Worm (Caenorhabditis elegans) whole organism, L2 larva: ENCODE data around the gene F47D12.7.
A peak's percentile ranks its signal among the peaks of the same experiment; 100 is the strongest.

Source experiments
- C34F6.9 ChIP-seq: fragments of 150-350 bp; optimal IDR thresholded peaks from 2 replicates; lab custom pipeline; 2014; ENCODE audit warnings: missing biosample characterization, missing genetic modification characterization
- F13H6.1 ChIP-seq: sonication (generic microtip); optimal IDR thresholded peaks from 2 replicates; lab custom pipeline; 2016; ENCODE audit warnings: missing genetic modification characterization, missing compliant biosample characterization
- Y55F3AM.14 ChIP-seq: fragments of 200-800 bp; sonication (Bioruptor generic); optimal IDR thresholded peaks from 2 replicates; lab custom pipeline; 2018; ENCODE audit warnings: mild to moderate bottlenecking, missing genetic modification characterization, missing compliant biosample characterization
- ZK546.5 ChIP-seq: sonication (generic microtip); optimal IDR thresholded peaks from 2 replicates; lab custom pipeline; 2017; ENCODE audit warnings: missing biosample characterization, missing genetic modification characterization
- ama-1 ChIP-seq: fragments of 150-350 bp; optimal IDR thresholded peaks from 2 replicates; lab custom pipeline; 2018; ENCODE audit warnings: inconsistent platforms
- ceh-16 ChIP-seq: fragments of 150-350 bp; optimal IDR thresholded peaks from 2 replicates; lab custom pipeline; 2014; ENCODE audit warnings: missing biosample characterization, missing genetic modification characterization
- crh-2 ChIP-seq: sonication (generic microtip); optimal IDR thresholded peaks from 2 replicates; lab custom pipeline; 2017; ENCODE audit warnings: missing biosample characterization, missing genetic modification characterization
- egl-27 ChIP-seq: sonication (generic microtip); optimal IDR thresholded peaks from 3 replicates; lab custom pipeline; 2017; ENCODE audit warnings: missing biosample characterization, missing genetic modification reagents, missing genetic modification characterization
- elt-1 ChIP-seq: fragments of 150-350 bp; optimal IDR thresholded peaks from 2 replicates; lab custom pipeline; 2014; ENCODE audit warnings: missing biosample characterization, missing genetic modification characterization
- fos-1 ChIP-seq: fragments of 150-350 bp; optimal IDR thresholded peaks from 2 replicates; lab custom pipeline; 2014; ENCODE audit warnings: missing biosample characterization, missing genetic modification characterization
- gmeb-1 ChIP-seq: fragments of 150-350 bp; optimal IDR thresholded peaks from 2 replicates; lab custom pipeline; 2014; ENCODE audit warnings: missing biosample characterization, missing genetic modification characterization
- lin-11 ChIP-seq: fragments of 150-350 bp; sonication (generic microtip); optimal IDR thresholded peaks from 2 replicates; lab custom pipeline; 2014; ENCODE audit warnings: missing biosample characterization, missing genetic modification characterization, inconsistent platforms, mixed read lengths
- lin-13 ChIP-seq: fragments of 150-350 bp; optimal IDR thresholded peaks from 2 replicates; lab custom pipeline; 2014; ENCODE audit warnings: missing biosample characterization, missing genetic modification reagents, missing genetic modification characterization
- lsy-2 ChIP-seq, 2 experiments: fragments of 150-350 bp in 1 of 2; sonication (generic microtip) in 1 of 2; optimal IDR thresholded peaks; 2 replicates each; lab custom pipeline; 2014 to 2017; ENCODE audit warnings: missing biosample characterization in 2 of 2, missing genetic modification characterization in 2 of 2
- mab-5 ChIP-seq: fragments of 150-350 bp; optimal IDR thresholded peaks from 2 replicates; lab custom pipeline; 2014; ENCODE audit warnings: missing biosample characterization, missing genetic modification characterization
- mbf-1 ChIP-seq: sonication (generic microtip); optimal IDR thresholded peaks from 2 replicates; lab custom pipeline; 2017; ENCODE audit warnings: missing biosample characterization, missing genetic modification characterization
- mdl-1 ChIP-seq, 2 experiments: fragments of 150-350 bp in 1 of 2; sonication (generic microtip) in 1 of 2; optimal IDR thresholded peaks; 2 replicates each; lab custom pipeline; 2017; ENCODE audit warnings: missing biosample characterization in 2 of 2, missing genetic modification characterization in 2 of 2
- nhr-10 ChIP-seq: sonication (generic microtip); optimal IDR thresholded peaks from 2 replicates; lab custom pipeline; 2017; ENCODE audit warnings: missing biosample characterization, missing genetic modification characterization
- nhr-11 ChIP-seq: fragments of 150-350 bp; optimal IDR thresholded peaks from 2 replicates; lab custom pipeline; 2014; ENCODE audit warnings: missing biosample characterization, missing genetic modification characterization
- nhr-12 ChIP-seq: fragments of 150-350 bp; optimal IDR thresholded peaks from 2 replicates; lab custom pipeline; 2014; ENCODE audit warnings: missing biosample characterization, missing genetic modification characterization
- nhr-21 ChIP-seq: fragments of 150-350 bp; optimal IDR thresholded peaks from 2 replicates; lab custom pipeline; 2014; ENCODE audit warnings: missing biosample characterization, missing genetic modification characterization
- nhr-23 ChIP-seq: fragments of 150-350 bp; optimal IDR thresholded peaks from 2 replicates; lab custom pipeline; 2014; ENCODE audit warnings: missing biosample characterization, missing genetic modification reagents, missing genetic modification characterization
- nhr-237 ChIP-seq: fragments of 150-350 bp; optimal IDR thresholded peaks from 2 replicates; lab custom pipeline; 2014; ENCODE audit warnings: missing biosample characterization, missing genetic modification characterization
- nhr-25 ChIP-seq: fragments of 150-350 bp; sonication (generic microtip); optimal IDR thresholded peaks from 3 replicates; lab custom pipeline; 2014; ENCODE audit warnings: missing biosample characterization, missing genetic modification characterization
- nhr-6 ChIP-seq: fragments of 150-350 bp; optimal IDR thresholded peaks from 2 replicates; lab custom pipeline; 2014; ENCODE audit warnings: missing biosample characterization, missing genetic modification characterization
- nhr-77 ChIP-seq: fragments of 150-350 bp; optimal IDR thresholded peaks from 2 replicates; lab custom pipeline; 2014; ENCODE audit warnings: missing biosample characterization, missing genetic modification characterization
- peb-1 ChIP-seq: fragments of 150-350 bp; optimal IDR thresholded peaks from 2 replicates; lab custom pipeline; 2014; ENCODE audit warnings: missing biosample characterization, missing genetic modification characterization
- skn-1 ChIP-seq: sonication (generic microtip); optimal IDR thresholded peaks from 2 replicates; lab custom pipeline; 2017; ENCODE audit warnings: missing biosample characterization, missing genetic modification characterization
- sma-3 ChIP-seq: sonication (generic microtip); optimal IDR thresholded peaks from 2 replicates; lab custom pipeline; 2016; ENCODE audit warnings: missing genetic modification reagents, missing genetic modification characterization, missing compliant biosample characterization
- sma-9 ChIP-seq, 2 experiments: fragments of 150-350 bp in 1 of 2; sonication (generic microtip) in 1 of 2; optimal IDR thresholded peaks; 2 replicates each; lab custom pipeline; 2014 to 2016; ENCODE audit warnings: missing genetic modification characterization in 2 of 2, mild to moderate bottlenecking in 1 of 2, missing biosample characterization in 1 of 2, missing compliant biosample characterization in 1 of 2, missing genetic modification reagents in 1 of 2, moderate library complexity in 1 of 2
- snpc-4 ChIP-seq: fragments of 150-350 bp; optimal IDR thresholded peaks from 2 replicates; lab custom pipeline; 2014; ENCODE audit warnings: missing biosample characterization, missing genetic modification characterization
- unc-39 ChIP-seq: fragments of 150-350 bp; optimal IDR thresholded peaks from 2 replicates; lab custom pipeline; 2014; ENCODE audit warnings: missing biosample characterization, missing genetic modification characterization
- unc-55 ChIP-seq: fragments of 150-350 bp; sonication (generic microtip); optimal IDR thresholded peaks from 3 replicates; lab custom pipeline; 2014; ENCODE audit warnings: missing biosample characterization, missing genetic modification reagents, missing genetic modification characterization
- unc-62 ChIP-seq: fragments of 150-350 bp; optimal IDR thresholded peaks from 2 replicates; lab custom pipeline; 2014; ENCODE audit warnings: missing biosample characterization, missing genetic modification reagents, missing genetic modification characterization
- zag-1 ChIP-seq: fragments of 150-350 bp; optimal IDR thresholded peaks from 2 replicates; lab custom pipeline; 2014; ENCODE audit warnings: missing biosample characterization, missing genetic modification characterization
- ztf-1 ChIP-seq: fragments of 200-800 bp; sonication (Bioruptor generic); conservative IDR thresholded peaks from 2 replicates; pipeline ENCODE4 v1.3.6; 2022; ENCODE audit warnings: missing genetic modification characterization, missing compliant biosample characterization
- ztf-11 ChIP-seq: sonication (generic microtip); optimal IDR thresholded peaks from 2 replicates; lab custom pipeline; 2017; ENCODE audit warnings: missing biosample characterization, missing genetic modification characterization
- ztf-4 ChIP-seq: fragments of 150-350 bp; optimal IDR thresholded peaks from 2 replicates; lab custom pipeline; 2014; ENCODE audit warnings: missing biosample characterization, missing genetic modification characterization

F47D12.7 gene

ce11 chrIII:6334364-6334763, 38.5 kb upstream of the F47D12.7 start:
- TF ChIP-seq ceh-16 (tag; lab: Kevin White, UChicago) (no peak), F13H6.1 (no peak), nhr-10 (tag; lab: Kevin White, UChicago) (no peak), mab-5 (tag; lab: Kevin White, UChicago) (no peak), elt-1 (tag; lab: Kevin White, UChicago) (no peak), unc-39 (tag; lab: Kevin White, UChicago) (no peak), gmeb-1 (no peak), mbf-1 (tag; lab: Kevin White, UChicago) (no peak), mdl-1 (tag; optimal IDR thresholded peaks at IDR 0.05; lab: Kevin White, UChicago) (no peak), lsy-2 (tag; optimal IDR thresholded peaks at IDR 0.05; lab: Kevin White, UChicago) (no peak), egl-27 (tag; lab: Kevin White, UChicago) (no peak), sma-3 (GFP tag; lab: Kevin White, UChicago) (no peak), crh-2 (tag; lab: Kevin White, UChicago) (no peak), zag-1 (tag; lab: Kevin White, UChicago) (no peak), nhr-11 (tag; lab: Kevin White, UChicago) (no peak), lin-11 (tag; lab: Kevin White, UChicago) (no peak), snpc-4 (tag; lab: Kevin White, UChicago) (no peak), unc-62 (GFP tag; lab: Kevin White, UChicago) (no peak), ztf-11 (no peak), ama-1 (lab: Kevin White, UChicago) (no peak)

DNA sequence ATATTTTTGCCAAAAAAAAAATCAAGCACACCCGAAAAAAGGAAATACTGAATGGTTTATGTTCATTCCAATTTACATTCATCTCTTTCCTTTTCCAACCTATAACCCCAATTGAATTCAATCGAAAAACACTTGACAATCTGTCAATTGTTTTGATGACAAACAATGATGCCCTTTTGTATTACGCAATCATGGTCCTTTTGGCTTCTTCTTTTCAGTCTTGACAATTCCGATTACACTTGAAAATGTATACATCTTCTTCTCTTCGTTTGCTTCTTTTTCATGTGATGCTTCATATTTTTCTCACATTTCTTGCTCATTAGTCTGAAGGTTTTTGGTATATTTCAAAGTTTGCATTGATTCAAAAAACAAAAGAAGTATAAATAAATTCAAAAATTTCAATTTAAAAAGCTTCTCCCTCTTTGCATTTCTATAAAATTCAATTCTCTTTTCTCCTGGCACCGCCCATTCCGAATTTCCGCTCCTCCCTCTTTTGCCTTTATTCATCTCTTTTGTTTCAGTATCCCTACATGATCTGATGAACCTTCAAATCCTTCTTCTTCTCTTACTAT, 35.5 kb upstream of the F47D12.7 start, which contains the start of gene C56G2.4:
C56G2.4 (plus strand) TSS at position 522 of the 572 bp plus-strand sequence.
- no peak for TF ChIP-seq peb-1 (tag; lab: Kevin White, UChicago)
- no peak for TF ChIP-seq nhr-77
- no peak for TF ChIP-seq skn-1 (tag; lab: Kevin White, UChicago)
- TF ChIP-seq unc-55 (GFP tag; lab: Kevin White, UChicago) = no peak
- no peak for TF ChIP-seq ZK546.5 (tag; lab: Kevin White, UChicago)
- TF ChIP-seq nhr-25 (tag; lab: Kevin White, UChicago) = no peak
- TF ChIP-seq egl-27 (tag; lab: Kevin White, UChicago) = no peak
- TF ChIP-seq nhr-237 = no peak
- no peak for TF ChIP-seq snpc-4 (tag; lab: Kevin White, UChicago)
- TF ChIP-seq fos-1 (tag; lab: Kevin White, UChicago) = no peak
- TF ChIP-seq ztf-11 = no peak
- no peak for TF ChIP-seq elt-1 (tag; lab: Kevin White, UChicago)
- no peak for TF ChIP-seq Y55F3AM.14 (GFP tag; lab: Kevin White, UChicago)
- TF ChIP-seq, all 48 proteins: peak for 0

ce11 chrIII:6324139-6324538, 28.3 kb upstream of the F47D12.7 start, which contains the start of gene C56G2.5:
Gene C56G2.5 (minus strand): TSS chrIII:6324239.
- TF ChIP-seq ztf-4 (tag; lab: Kevin White, UChicago) = no peak
- no peak for TF ChIP-seq elt-1 (tag; lab: Kevin White, UChicago)
- TF ChIP-seq lin-11 (tag; lab: Kevin White, UChicago) = no peak
- TF ChIP-seq ZK546.5 (tag; lab: Kevin White, UChicago) = no peak
- no peak for TF ChIP-seq ama-1 (lab: Kevin White, UChicago)
- TF ChIP-seq nhr-6 (tag; lab: Kevin White, UChicago) = no peak
- TF ChIP-seq nhr-25 (tag; lab: Kevin White, UChicago) = no peak
- TF ChIP-seq nhr-23 (tag; lab: Kevin White, UChicago) = no peak
- no peak for TF ChIP-seq nhr-12
- TF ChIP-seq nhr-237 = no peak
- TF ChIP-seq ztf-11 = no peak
- TF ChIP-seq C34F6.9 (tag; lab: Kevin White, UChicago) = no peak
- no peak for TF ChIP-seq ztf-1 (GFP tag; lab: Robert Waterston, UW)
- TF ChIP-seq nhr-21 = no peak
- TF ChIP-seq lin-13 (GFP tag; lab: Kevin White, UChicago) = no peak
- no peak for TF ChIP-seq fos-1 (tag; lab: Kevin White, UChicago)
- TF ChIP-seq unc-55 (GFP tag; lab: Kevin White, UChicago) = no peak
- TF ChIP-seq sma-3 (GFP tag; lab: Kevin White, UChicago) = no peak

- TF ChIP-seq nhr-12 (no peak), sma-9 (GFP tag; optimal IDR thresholded peaks at IDR 0.05; lab: Kevin White, UChicago) (peak; percentile 71), sma-9 (tag; optimal IDR thresholded peaks at IDR 0.05; lab: Kevin White, UChicago) (no peak), nhr-25 (tag; lab: Kevin White, UChicago) (no peak), nhr-77 (no peak)
Measured at ce11 chrIII:6317345-6317744, 21.5 kb upstream of the F47D12.7 start.
